Fruit fly (Drosophila melanogaster): ENCODE measurements around the gene CheB38a.
A peak's percentile ranks its signal among the peaks of the same experiment; 100 is the strongest.

Gene CheB38a

DNA sequence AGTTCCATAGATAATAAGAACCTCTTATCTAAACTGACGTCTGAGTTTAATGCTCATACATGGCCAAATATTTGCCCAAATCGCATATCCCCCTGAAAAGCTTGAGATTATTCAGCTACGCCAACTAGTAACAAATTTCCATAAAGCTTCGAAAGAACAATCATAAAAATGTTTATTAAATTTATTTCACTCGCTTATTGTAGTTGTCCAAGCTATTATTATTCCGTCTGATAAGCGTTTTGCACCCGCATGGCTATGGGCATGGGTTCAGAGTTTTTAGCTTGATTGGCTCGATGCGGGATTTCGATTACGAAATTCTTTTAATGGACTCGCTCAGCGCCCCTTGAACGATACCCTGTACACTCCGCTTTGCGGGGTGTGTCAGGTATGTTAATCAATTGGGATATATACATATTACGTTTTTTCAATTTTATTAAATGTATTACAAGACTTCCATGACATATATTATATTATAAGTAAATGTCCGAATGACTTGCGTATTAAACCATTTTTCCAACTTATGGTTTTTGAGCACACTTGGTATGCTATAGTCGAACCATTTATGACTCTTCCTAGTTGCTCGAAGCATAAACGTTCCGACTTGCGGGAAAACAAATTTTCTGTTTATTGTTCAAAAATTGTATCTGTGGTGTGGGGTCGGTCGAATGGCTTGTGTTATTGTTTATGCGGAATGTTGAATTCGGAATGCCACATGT, 12.6 kb downstream of the CheB38a start (continued):
- peak; percentile 80; the same call in 2 of the 3 replicates for TF ChIP-seq mld (GFP tag; IDR thresholded peaks at IDR 0.05; ENCODE audit: partially characterized antibody)
- peak; percentile 76 for TF ChIP-seq mam (GFP tag; optimal IDR thresholded peaks at IDR 0.05)
- peak; percentile 96 for TF ChIP-seq lmd (GFP tag; IDR thresholded peaks at IDR 0.05)
- TF ChIP-seq Usf (GFP tag; optimal IDR thresholded peaks at IDR 0.05), result peak; percentile 90
- TF ChIP-seq run (tag; optimal IDR thresholded peaks at IDR 0.05), result peak; percentile 96
- TF ChIP-seq caup (GFP tag; optimal IDR thresholded peaks at IDR 0.05; ENCODE audit: severe bottlenecking), result peak; percentile 94
- TF ChIP-seq CG31224 (GFP tag; IDR thresholded peaks at IDR 0.05), result peak; percentile 88
- peak; percentile 70; the same call in 2 of the 3 replicates for TF ChIP-seq hb (GFP tag; IDR thresholded peaks at IDR 0.05; ENCODE audit: partially characterized antibody)
- TF ChIP-seq CG6765 (GFP tag; optimal IDR thresholded peaks at IDR 0.05), result peak; percentile 93
- peak; percentile 94 for TF ChIP-seq CG12942 (GFP tag; optimal IDR thresholded peaks at IDR 0.05)
- peak; percentile 93 for TF ChIP-seq H2.0 (GFP tag; IDR thresholded peaks at IDR 0.05)
- peak; percentile 67 for TF ChIP-seq CG7271 (tag; optimal IDR thresholded peaks at IDR 0.05)
- TF ChIP-seq mirr (GFP tag; optimal IDR thresholded peaks at IDR 0.05), result peak; percentile 80
- TF ChIP-seq CG13287 (GFP tag; IDR thresholded peaks at IDR 0.05; ENCODE audit: partially characterized antibody), result peak; percentile 78
- TF ChIP-seq Ets97D (GFP tag; optimal IDR thresholded peaks at IDR 0.05), result peak; percentile 48
- peak; percentile 90 for TF ChIP-seq Mrtf (GFP tag; IDR thresholded peaks at IDR 0.05)
- TF ChIP-seq aop (GFP tag; IDR thresholded peaks at IDR 0.05), result peak; percentile 73
- peak; percentile 92 for TF ChIP-seq fd96Cb (tag; optimal IDR thresholded peaks at IDR 0.05)
- peak; percentile 98 for TF ChIP-seq CG18599 (GFP tag; optimal IDR thresholded peaks at IDR 0.05)
- TF ChIP-seq hth (optimal IDR thresholded peaks at IDR 0.05), result no peak
- peak; percentile 89 for TF ChIP-seq scrt (GFP tag; optimal IDR thresholded peaks at IDR 0.05)
- peak; percentile 94 for TF ChIP-seq CG14050 (GFP tag; IDR thresholded peaks at IDR 0.05)
- peak; percentile 96 for TF ChIP-seq CG1603 (tag; optimal IDR thresholded peaks at IDR 0.05)
- TF ChIP-seq PHDP (tag; optimal IDR thresholded peaks at IDR 0.05), result peak; percentile 97
- TF ChIP-seq Mes4 (GFP tag; optimal IDR thresholded peaks at IDR 0.05), result peak; percentile 70
- TF ChIP-seq dati (GFP tag; IDR thresholded peaks at IDR 0.05), result peak; percentile 71
- TF ChIP-seq CG13296 (GFP tag; optimal IDR thresholded peaks at IDR 0.05), result peak; percentile 96
- TF ChIP-seq HLH3B (GFP tag; IDR thresholded peaks at IDR 0.05), result peak; percentile 91
- peak; percentile 97 for TF ChIP-seq Oli (tag; optimal IDR thresholded peaks at IDR 0.05)
- peak; percentile 97 for TF ChIP-seq Fer3 (tag; optimal IDR thresholded peaks at IDR 0.05)
- no peak for TF ChIP-seq hkb (optimal IDR thresholded peaks at IDR 0.05)
- TF ChIP-seq hkb (GFP tag; IDR thresholded peaks at IDR 0.05), result peak; percentile 94
- peak; percentile 75; the same call in 1 of the 2 replicates for TF ChIP-seq Gsc (GFP tag; IDR thresholded peaks at IDR 0.05)
- peak; percentile 84; the same call in 2 of the 3 replicates for TF ChIP-seq CG2199 (GFP tag; IDR thresholded peaks at IDR 0.05)
- TF ChIP-seq HmgZ (tag; optimal IDR thresholded peaks at IDR 0.05), result peak; percentile 97
- TF ChIP-seq esg (GFP tag; conservative IDR thresholded peaks at IDR 0.05), result peak; percentile 95
- TF ChIP-seq Trl (optimal IDR thresholded peaks at IDR 0.05), result no peak
- peak; percentile 54 for TF ChIP-seq Trl (GFP tag; optimal IDR thresholded peaks at IDR 0.05)
- peak; percentile 98 for TF ChIP-seq vvl (GFP tag; IDR thresholded peaks at IDR 0.05)
- TF ChIP-seq D (optimal IDR thresholded peaks at IDR 0.05), result no peak
- peak; percentile 90 for TF ChIP-seq D (GFP tag; optimal IDR thresholded peaks at IDR 0.05)
- peak; percentile 75 for TF ChIP-seq CG34224 (GFP tag; IDR thresholded peaks at IDR 0.05; ENCODE audit: partially characterized antibody)
- peak; percentile 95 for TF ChIP-seq zfh1 (GFP tag; IDR thresholded peaks at IDR 0.05)
- TF ChIP-seq HLH4C (GFP tag; IDR thresholded peaks at IDR 0.05; ENCODE audit: partially characterized antibody), result peak; percentile 96
- TF ChIP-seq br (optimal IDR thresholded peaks at IDR 0.05), result no peak
- peak; percentile 95 for TF ChIP-seq cwo (GFP tag; optimal IDR thresholded peaks at IDR 0.05)
- TF ChIP-seq ase (GFP tag; IDR thresholded peaks at IDR 0.05), result peak; percentile 93
- peak; percentile 92 for TF ChIP-seq CG7372 (GFP tag; IDR thresholded peaks at IDR 0.05)
- TF ChIP-seq CG4730 (GFP tag; IDR thresholded peaks at IDR 0.05), result peak; percentile 95
- peak; percentile 93 for TF ChIP-seq ranshi (GFP tag; IDR thresholded peaks at IDR 0.05)

Measured in whole organism, embryonic.